Fruit fly (Drosophila melanogaster) whole organism, embryonic: Measurements from ENCODE around the gene nmo.

Experiments used
- Atf-2 ChIP-seq: fragments of 200-800 bp; sonication (Bioruptor generic); optimal IDR thresholded peaks from 2 replicates; lab custom pipeline; 2016; ENCODE audit warnings: missing biosample characterization, missing genetic modification characterization
- B-H1 ChIP-seq: fragments of 200-800 bp; sonication (Bioruptor generic); IDR thresholded peaks from 3 replicates; pipeline ENCODE4 v1.3.6; 2022; ENCODE audit warnings: missing biosample characterization, missing genetic modification characterization
- B-H2 ChIP-seq: fragments of 200-800 bp; sonication (Bioruptor generic); optimal IDR thresholded peaks from 2 replicates; lab custom pipeline; 2018; ENCODE audit warnings: missing biosample characterization, mild to moderate bottlenecking, missing genetic modification characterization
- CG1024 ChIP-seq: fragments of 200-800 bp; sonication (Bioruptor generic); IDR thresholded peaks from 2 replicates; pipeline ENCODE4 v1.3.6; 2022; ENCODE audit warnings: missing biosample characterization, missing genetic modification characterization
- CG10321 ChIP-seq: fragments of 200-800 bp; sonication (Bioruptor generic); IDR thresholded peaks from 2 replicates; pipeline ENCODE4 v1.3.6; 2022; ENCODE audit warnings: missing biosample characterization, missing genetic modification characterization
- CG10543 ChIP-seq: fragments of 200-800 bp; sonication (Bioruptor generic); optimal IDR thresholded peaks from 3 replicates; lab custom pipeline; 2017; ENCODE audit warnings: missing biosample characterization, mild to moderate bottlenecking, missing genetic modification characterization, moderate library complexity
- CG11456 ChIP-seq: fragments of 200-800 bp; sonication (Bioruptor generic); IDR thresholded peaks from 3 replicates; pipeline ENCODE4 v1.3.6; 2022; ENCODE audit warnings: missing biosample characterization, missing genetic modification characterization
- CG12659 ChIP-seq: fragments of 200-800 bp; sonication (Bioruptor generic); optimal IDR thresholded peaks from 3 replicates; lab custom pipeline; 2017; ENCODE audit warnings: mild to moderate bottlenecking, missing biosample characterization, missing genetic modification reagents, missing genetic modification characterization
- CG13296 ChIP-seq: fragments of 200-800 bp; sonication (Bioruptor generic); optimal IDR thresholded peaks from 3 replicates; lab custom pipeline; 2018; ENCODE audit warnings: missing biosample characterization, mild to moderate bottlenecking, missing genetic modification characterization
- CG14014 ChIP-seq: fragments of 200-800 bp; sonication (Bioruptor generic); IDR thresholded peaks from 2 replicates; pipeline ENCODE4 v1.3.6; 2022; ENCODE audit warnings: missing biosample characterization, missing genetic modification characterization
- CG14050 ChIP-seq: fragments of 200-800 bp; sonication (Bioruptor generic); IDR thresholded peaks from 3 replicates; pipeline ENCODE4 v1.3.6; 2022; ENCODE audit warnings: missing biosample characterization, missing genetic modification characterization
- CG14441 ChIP-seq: fragments of 200-800 bp; sonication (Bioruptor generic); IDR thresholded peaks from 2 replicates; pipeline ENCODE4 v1.3.6; 2022; ENCODE audit warnings: missing biosample characterization, missing genetic modification characterization
- CG14860 ChIP-seq: fragments of 200-800 bp; sonication (Bioruptor generic); IDR thresholded peaks from 3 replicates; pipeline ENCODE4 v1.3.6; 2022; ENCODE audit warnings: missing biosample characterization, missing genetic modification characterization; ENCODE audit not compliant: partially characterized antibody
- CG15514 ChIP-seq: fragments of 200-800 bp; sonication (Bioruptor generic); optimal IDR thresholded peaks from 3 replicates; lab custom pipeline; 2017; ENCODE audit warnings: missing biosample characterization, missing genetic modification characterization, mild to moderate bottlenecking, moderate library complexity, missing genetic modification reagents
- CG17186 ChIP-seq: fragments of 200-800 bp; sonication (Bioruptor generic); optimal IDR thresholded peaks from 3 replicates; lab custom pipeline; 2017; ENCODE audit warnings: missing biosample characterization, missing genetic modification reagents, missing genetic modification characterization
- CG1832 ChIP-seq: fragments of 200-800 bp; sonication (Bioruptor generic); optimal IDR thresholded peaks from 2 replicates; lab custom pipeline; 2017; ENCODE audit warnings: missing biosample characterization, mild to moderate bottlenecking, missing genetic modification characterization, inconsistent platforms
- CG2712 ChIP-seq: fragments of 200-800 bp; optimal IDR thresholded peaks from 3 replicates; lab custom pipeline; 2019; ENCODE audit warnings: missing biosample characterization, mild to moderate bottlenecking, missing genetic modification characterization, moderate library complexity
- CG3838 ChIP-seq: fragments of 200-800 bp; sonication (Bioruptor generic); optimal IDR thresholded peaks from 3 replicates; lab custom pipeline; 2016; ENCODE audit warnings: missing biosample characterization, missing genetic modification characterization
- CG6254 ChIP-seq: fragments of 200-800 bp; sonication (Bioruptor generic); optimal IDR thresholded peaks from 3 replicates; lab custom pipeline; 2017; ENCODE audit warnings: mild to moderate bottlenecking, missing biosample characterization, missing genetic modification reagents, missing genetic modification characterization
- CG6683 ChIP-seq: fragments of 200-800 bp; sonication (Bioruptor generic); optimal IDR thresholded peaks from 2 replicates; lab custom pipeline; 2017; ENCODE audit warnings: missing biosample characterization, mild to moderate bottlenecking, missing genetic modification characterization, missing genetic modification reagents
- CG6689 ChIP-seq: fragments of 200-800 bp; sonication (Bioruptor generic); IDR thresholded peaks from 2 replicates; pipeline ENCODE4 v1.3.6; 2022; ENCODE audit warnings: missing biosample characterization, missing genetic modification characterization
- CG7786 ChIP-seq: fragments of 200-800 bp; sonication (Bioruptor generic); optimal IDR thresholded peaks from 2 replicates; lab custom pipeline; 2016; ENCODE audit warnings: missing biosample characterization, missing genetic modification characterization
- CG9932 ChIP-seq: fragments of 200-800 bp; sonication (Bioruptor generic); IDR thresholded peaks from 2 replicates; pipeline ENCODE4 v1.3.6; 2022; ENCODE audit warnings: missing biosample characterization, missing genetic modification characterization
- Deaf1 ChIP-seq: fragments of 200-800 bp; optimal IDR thresholded peaks from 3 replicates; lab custom pipeline; 2019; ENCODE audit warnings: missing biosample characterization, mild to moderate bottlenecking, missing genetic modification characterization, moderate library complexity
- Doc3 ChIP-seq: fragments of 200-800 bp; sonication (Bioruptor generic); IDR thresholded peaks from 3 replicates; pipeline ENCODE4 v1.3.6; 2022; ENCODE audit warnings: missing biosample characterization, missing genetic modification characterization; ENCODE audit not compliant: partially characterized antibody
- Eip74EF ChIP-seq, 2 experiments: fragments of 200-800 bp in 1 of 2; fragments of >200 bp in 1 of 2; sonication (Bioruptor generic) in 1 of 2; optimal IDR thresholded peaks; 2 replicates each; lab custom pipeline; 2017 to 2019; ENCODE audit warnings: missing biosample characterization in 2 of 2, missing genetic modification characterization in 2 of 2, mild to moderate bottlenecking in 1 of 2, moderate library complexity in 1 of 2
- H2.0 ChIP-seq: fragments of 200-800 bp; sonication (Bioruptor generic); IDR thresholded peaks from 2 replicates; pipeline ENCODE4 v1.3.6; 2022; ENCODE audit warnings: missing biosample characterization, missing genetic modification characterization
- HLHmδ ChIP-seq: fragments of 200-800 bp; sonication (Bioruptor generic); optimal IDR thresholded peaks from 2 replicates; lab custom pipeline; 2018; ENCODE audit warnings: missing biosample characterization, mild to moderate bottlenecking, missing genetic modification characterization, moderate library complexity
- Mrtf ChIP-seq: fragments of 200-800 bp; sonication (Bioruptor generic); IDR thresholded peaks from 3 replicates; pipeline ENCODE4 v1.3.6; 2022; ENCODE audit warnings: missing biosample characterization, missing genetic modification characterization
- NFAT ChIP-seq: fragments of 200-800 bp; sonication (Bioruptor generic); IDR thresholded peaks from 2 replicates; pipeline ENCODE4 v1.3.6; 2022; ENCODE audit warnings: missing biosample characterization, missing genetic modification characterization
- Nf-YA ChIP-seq: fragments of 200-800 bp; sonication (Bioruptor generic); IDR thresholded peaks from 2 replicates; pipeline ENCODE4 v1.3.6; 2022; ENCODE audit warnings: missing biosample characterization, missing genetic modification characterization
- Oli ChIP-seq: fragments of 200-800 bp; sonication (Bioruptor generic); optimal IDR thresholded peaks from 2 replicates; lab custom pipeline; 2018; ENCODE audit warnings: missing biosample characterization, mild to moderate bottlenecking, missing genetic modification characterization, moderate library complexity
- Stat92E ChIP-seq, 3 experiments: fragments of >200 bp in 2 of 3; fragments of 200-800 bp in 1 of 3; sonication (Bioruptor generic) in 1 of 3; optimal IDR thresholded peaks; 2 replicates each; lab custom pipeline; 2017 to 2019; ENCODE audit warnings: missing biosample characterization in 3 of 3, missing genetic modification characterization in 3 of 3, mild to moderate bottlenecking in 1 of 3, moderate library complexity in 1 of 3
- al ChIP-seq: fragments of 200-800 bp; sonication (Bioruptor generic); IDR thresholded peaks from 2 replicates; pipeline ENCODE4 v1.3.6; 2022; ENCODE audit warnings: missing biosample characterization, missing genetic modification characterization
- ase ChIP-seq: fragments of 200-800 bp; sonication (Bioruptor generic); IDR thresholded peaks from 3 replicates; pipeline ENCODE4 v1.3.6; 2022; ENCODE audit warnings: missing biosample characterization, missing genetic modification characterization
- caup ChIP-seq: fragments of 200-800 bp; sonication (Bioruptor generic); optimal IDR thresholded peaks from 3 replicates; lab custom pipeline; 2017; ENCODE audit warnings: missing biosample characterization, mild to moderate bottlenecking, missing genetic modification characterization, moderate library complexity; ENCODE audit not compliant: severe bottlenecking
- da ChIP-seq: fragments of 200-800 bp; sonication (Bioruptor generic); optimal IDR thresholded peaks from 2 replicates; lab custom pipeline; 2016; ENCODE audit warnings: missing biosample characterization, missing genetic modification characterization
- kay ChIP-seq: fragments of 200-800 bp; sonication (Bioruptor generic); optimal IDR thresholded peaks from 2 replicates; lab custom pipeline; 2016; ENCODE audit warnings: missing biosample characterization, missing genetic modification characterization
- kni ChIP-seq: fragments of 200-800 bp; sonication (Bioruptor generic); optimal IDR thresholded peaks from 3 replicates; lab custom pipeline; 2017; ENCODE audit warnings: mild to moderate bottlenecking, missing biosample characterization, missing genetic modification reagents, missing genetic modification characterization
- lmd ChIP-seq: fragments of 200-800 bp; sonication (Bioruptor generic); IDR thresholded peaks from 2 replicates; pipeline ENCODE4 v1.3.6; 2022; ENCODE audit warnings: missing biosample characterization, missing genetic modification characterization
- pzg ChIP-seq: fragments of 200-800 bp; sonication (Bioruptor generic); optimal IDR thresholded peaks from 3 replicates; lab custom pipeline; 2018; ENCODE audit warnings: missing biosample characterization, mild to moderate bottlenecking, missing genetic modification characterization, moderate library complexity
- ro ChIP-seq: fragments of 200-800 bp; sonication (Bioruptor generic); IDR thresholded peaks from 2 replicates; pipeline ENCODE4 v1.3.6; 2022; ENCODE audit warnings: missing biosample characterization, missing genetic modification characterization
- sd ChIP-seq: fragments of 200-800 bp; sonication (Bioruptor generic); optimal IDR thresholded peaks from 3 replicates; lab custom pipeline; 2018; ENCODE audit warnings: missing biosample characterization, mild to moderate bottlenecking, missing genetic modification characterization, moderate library complexity
- sisA ChIP-seq: fragments of 200-800 bp; sonication (Bioruptor generic); IDR thresholded peaks from 2 replicates; pipeline ENCODE4 v1.3.6; 2022; ENCODE audit warnings: missing biosample characterization, missing genetic modification characterization
- stc ChIP-seq: fragments of 200-800 bp; sonication (Bioruptor generic); IDR thresholded peaks from 2 replicates; pipeline ENCODE4 v1.3.6; 2022; ENCODE audit warnings: missing biosample characterization, missing genetic modification characterization
- sug ChIP-seq: fragments of 200-800 bp; optimal IDR thresholded peaks from 2 replicates; lab custom pipeline; 2019; ENCODE audit warnings: missing biosample characterization, mild to moderate bottlenecking, missing genetic modification characterization, moderate library complexity
- tup ChIP-seq: fragments of 200-800 bp; sonication (Bioruptor generic); optimal IDR thresholded peaks from 2 replicates; lab custom pipeline; 2016; ENCODE audit warnings: missing biosample characterization, mild to moderate bottlenecking, missing genetic modification characterization, moderate library complexity
- yki ChIP-seq: fragments of >200 bp; optimal IDR thresholded peaks from 3 replicates; lab custom pipeline; 2018

nmo gene

dm6 chr3L:8024278-8025140 lies 45.7 kb downstream of the nmo start (continued):
- TF ChIP-seq Atf-2 (GFP tag; lab: Kevin White, UChicago) (no peak), CG15514 (peak; percentile 28), CG7786 (no peak), Deaf1 (tag; lab: Kevin White, UChicago) (peak; percentile 26), CG14014 (GFP tag; lab: Robert Waterston, UW) (peak; percentile 46; the same call in 1 of the 2 replicates), CG10543 (GFP tag; lab: Kevin White, UChicago) (peak; percentile 85), kni (GFP tag; lab: Kevin White, UChicago) (peak; percentile 75), Stat92E (GFP tag; optimal IDR thresholded peaks at IDR 0.05; lab: Kevin White, UChicago) (no peak), tup (no peak), sd (peak; percentile 100), sug (tag; lab: Kevin White, UChicago) (peak; percentile 93), Oli (tag; lab: Kevin White, UChicago) (peak; percentile 53), CG12659 (GFP tag; lab: Kevin White, UChicago) (peak; percentile 25), Doc3 (GFP tag; lab: Robert Waterston, UW) (no peak), CG6683 (GFP tag; lab: Kevin White, UChicago) (no peak), CG3838 (GFP tag; lab: Kevin White, UChicago) (no peak), CG14050 (GFP tag; lab: Robert Waterston, UW) (peak; percentile 14; the same call in 1 of the 3 replicates), da (no peak), NFAT (0 out of 2 replicates have a peak, but pooled peaks have one; percentile 43), CG14441 (GFP tag; lab: Robert Waterston, UW) (peak; percentile 77), lmd (GFP tag; lab: Robert Waterston, UW) (peak; percentile 72), stc (GFP tag; lab: Robert Waterston, UW) (peak; percentile 55), sisA (peak; percentile 55), CG6689 (peak; percentile 73), Nf-YA (0 out of 2 replicates have a peak, but pooled peaks have one; percentile 23), kay (GFP tag; lab: Kevin White, UChicago) (peak; percentile 5), al (peak; percentile 77), ro (GFP tag; lab: Robert Waterston, UW) (peak; percentile 23; the same call in 1 of the 2 replicates), CG1024 (GFP tag; lab: Robert Waterston, UW) (no peak), B-H1 (GFP tag; lab: Robert Waterston, UW) (peak; percentile 58; the same call in 2 of the 3 replicates), B-H2 (GFP tag; lab: Kevin White, UChicago) (no peak), CG9932 (GFP tag; lab: Robert Waterston, UW) (peak; percentile 60), yki (lab: Kevin White, UChicago) (no peak), HLHmδ (GFP tag; lab: Kevin White, UChicago) (peak; percentile 52), CG1832 (GFP tag; lab: Kevin White, UChicago) (peak; percentile 85), Eip74EF (GFP tag; optimal IDR thresholded peaks at IDR 0.05; lab: Kevin White, UChicago) (no peak), ase (GFP tag; lab: Robert Waterston, UW) (peak; percentile 74; the same call in 2 of the 3 replicates), CG6254 (GFP tag; lab: Kevin White, UChicago) (no peak), pzg (GFP tag; lab: Kevin White, UChicago) (no peak), caup (GFP tag; lab: Kevin White, UChicago) (peak; percentile 39), CG2712 (tag; lab: Kevin White, UChicago) (peak; percentile 55), CG11456 (peak; percentile 71; the same call in 2 of the 3 replicates), CG14860 (GFP tag; lab: Robert Waterston, UW) (no peak), CG10321 (GFP tag; lab: Robert Waterston, UW) (no peak; the same call in 1 of the 2 replicates), Mrtf (GFP tag; lab: Robert Waterston, UW) (peak; percentile 38; the same call in 1 of the 3 replicates), CG13296 (GFP tag; lab: Kevin White, UChicago) (peak; percentile 48), CG17186 (GFP tag; lab: Kevin White, UChicago) (no peak), H2.0 (GFP tag; lab: Robert Waterston, UW) (peak; percentile 10; the same call in 1 of the 2 replicates)
